Worm (Caenorhabditis elegans) whole organism, L4 larva: Measurements from ENCODE around the gene gpx-2.

Experiments
- Y5F2A.4 ChIP-seq: fragments of 200-800 bp; sonication (Bioruptor generic); optimal IDR thresholded peaks from 2 replicates; lab custom pipeline; 2018; ENCODE audit warnings: mild to moderate bottlenecking, missing genetic modification characterization, missing compliant biosample characterization
- ama-1 ChIP-seq: fragments of 150-350 bp; optimal IDR thresholded peaks from 2 replicates; lab custom pipeline; 2014; ENCODE audit warnings: inconsistent platforms, mixed read lengths
- daf-8 ChIP-seq: fragments of 200-800 bp; sonication (Bioruptor generic); IDR thresholded peaks from 2 replicates; pipeline ENCODE4 v1.3.6; 2022; ENCODE audit warnings: missing genetic modification characterization, missing compliant biosample characterization
- lsy-2 ChIP-seq, 2 experiments: fragments of 150-350 bp in 1 of 2; sonication (generic microtip) in 1 of 2; optimal IDR thresholded peaks; 2 replicates each; lab custom pipeline; 2014 to 2017; ENCODE audit warnings: missing biosample characterization in 2 of 2, missing genetic modification characterization in 2 of 2
- nhr-28 ChIP-seq: fragments of 150-350 bp; optimal IDR thresholded peaks from 2 replicates; lab custom pipeline; 2014; ENCODE audit warnings: missing biosample characterization, missing genetic modification characterization
- skn-1 ChIP-seq: fragments of 150-350 bp; optimal IDR thresholded peaks from 2 replicates; lab custom pipeline; 2014; ENCODE audit warnings: missing biosample characterization, missing genetic modification characterization
- zfp-3 ChIP-seq: fragments of 200-800 bp; sonication (Bioruptor generic); conservative IDR thresholded peaks from 2 replicates; pipeline ENCODE4 v1.3.6; 2022; ENCODE audit warnings: missing genetic modification reagents, missing genetic modification characterization, missing compliant biosample characterization
- ztf-11 ChIP-seq: fragments of 150-350 bp; optimal IDR thresholded peaks from 2 replicates; lab custom pipeline; 2014; ENCODE audit warnings: missing biosample characterization, missing genetic modification characterization
- ztf-7 ChIP-seq: fragments of 150-350 bp; optimal IDR thresholded peaks from 2 replicates; lab custom pipeline; 2014; ENCODE audit warnings: missing biosample characterization, missing genetic modification characterization

ce11 chrII:14910307-14910706 lies 43.7 kb downstream of the gpx-2 start, which contains the start of gene R03C1.1:
- TF ChIP-seq zfp-3 (GFP tag; lab: Robert Waterston, UW) = no peak
- no peak for TF ChIP-seq skn-1 (tag; lab: Kevin White, UChicago)
- TF ChIP-seq ama-1 (lab: Kevin White, UChicago) = no peak
- TF ChIP-seq Y5F2A.4 (GFP tag; lab: Kevin White, UChicago) = no peak
- no peak for TF ChIP-seq lsy-2 (tag; optimal IDR thresholded peaks at IDR 0.05; lab: Kevin White, UChicago)
- TF ChIP-seq ztf-11 = no peak
- no peak for TF ChIP-seq ztf-7 (tag; lab: Kevin White, UChicago)
- TF ChIP-seq daf-8 = no peak
- TF ChIP-seq nhr-28 (tag; lab: Kevin White, UChicago) = no peak
